Worm (Caenorhabditis elegans) whole organism, L3 larva: Measurements from ENCODE around the gene K02E10.6.

Experiments used
- R02D3.7 ChIP-seq: fragments of 150-350 bp; optimal IDR thresholded peaks from 2 replicates; lab custom pipeline; 2014; ENCODE audit warnings: missing biosample characterization, missing genetic modification characterization
- aly-2 ChIP-seq: fragments of 150-350 bp; optimal IDR thresholded peaks from 2 replicates; lab custom pipeline; 2014; ENCODE audit warnings: missing biosample characterization, missing genetic modification characterization
- ceh-28 ChIP-seq: fragments of 150-350 bp; optimal IDR thresholded peaks from 2 replicates; lab custom pipeline; 2014; ENCODE audit warnings: missing biosample characterization, missing genetic modification reagents, missing genetic modification characterization
- ceh-82 ChIP-seq: fragments of 150-350 bp; optimal IDR thresholded peaks from 2 replicates; lab custom pipeline; 2014; ENCODE audit warnings: missing biosample characterization, missing genetic modification characterization
- fkh-10 ChIP-seq: sonication (generic microtip); optimal IDR thresholded peaks from 2 replicates; lab custom pipeline; 2017; ENCODE audit warnings: missing biosample characterization, missing genetic modification reagents, missing genetic modification characterization
- fos-1 ChIP-seq: fragments of 150-350 bp; optimal IDR thresholded peaks from 2 replicates; lab custom pipeline; 2014; ENCODE audit warnings: missing biosample characterization, missing genetic modification characterization
- lin-15B ChIP-seq: fragments of 150-350 bp; optimal IDR thresholded peaks from 2 replicates; lab custom pipeline; 2014; ENCODE audit warnings: missing biosample characterization, missing genetic modification characterization
- nfya-1 ChIP-seq: sonication (generic microtip); optimal IDR thresholded peaks from 2 replicates; lab custom pipeline; 2017; ENCODE audit warnings: missing genetic modification characterization, mild to moderate bottlenecking, missing compliant biosample characterization, antibody characterized with exemption, moderate library complexity; ENCODE audit not compliant: insufficient read depth
- nhr-25 ChIP-seq: sonication (generic microtip); optimal IDR thresholded peaks from 2 replicates; lab custom pipeline; 2017; ENCODE audit warnings: missing biosample characterization, missing genetic modification characterization
- pqm-1 ChIP-seq: fragments of 150-350 bp; optimal IDR thresholded peaks from 2 replicates; lab custom pipeline; 2017; ENCODE audit warnings: missing biosample characterization, missing genetic modification characterization, inconsistent platforms
- skn-1 ChIP-seq: fragments of 150-350 bp; optimal IDR thresholded peaks from 2 replicates; lab custom pipeline; 2014; ENCODE audit warnings: missing biosample characterization, missing genetic modification characterization
- unc-62 ChIP-seq: fragments of 150-350 bp; sonication (generic microtip); optimal IDR thresholded peaks from 4 replicates; lab custom pipeline; 2014; ENCODE audit warnings: missing biosample characterization, missing genetic modification reagents, missing genetic modification characterization
- zag-1 ChIP-seq: fragments of 150-350 bp; optimal IDR thresholded peaks from 2 replicates; lab custom pipeline; 2014; ENCODE audit warnings: missing biosample characterization, missing genetic modification characterization
- ztf-11 ChIP-seq: fragments of 150-350 bp; optimal IDR thresholded peaks from 2 replicates; lab custom pipeline; 2014; ENCODE audit warnings: missing biosample characterization, missing genetic modification characterization

- TF ChIP-seq ceh-28 (tag; lab: Kevin White, UChicago), result no peak
- TF ChIP-seq nhr-25 (tag; lab: Kevin White, UChicago), result no peak
- no peak for TF ChIP-seq aly-2 (tag; lab: Kevin White, UChicago)
- no peak for TF ChIP-seq fos-1 (tag; lab: Kevin White, UChicago)
- TF ChIP-seq zag-1 (tag; lab: Kevin White, UChicago), result no peak
- no peak for TF ChIP-seq skn-1
- TF ChIP-seq nfya-1, result no peak
- TF ChIP-seq pqm-1 (tag; lab: Kevin White, UChicago), result peak; percentile 9
- TF ChIP-seq fkh-10 (GFP tag; lab: Kevin White, UChicago), result no peak
- TF ChIP-seq R02D3.7, result no peak
- TF ChIP-seq ztf-11 (tag; lab: Kevin White, UChicago), result no peak
- TF ChIP-seq unc-62 (GFP tag; lab: Kevin White, UChicago), result no peak
- TF ChIP-seq lin-15B (tag; lab: Kevin White, UChicago), result no peak
- no peak for TF ChIP-seq ceh-82 (tag; lab: Kevin White, UChicago)
These were observed at the start of gene K02E10.6 for ce11 chrX:2482622-2483021.
